Worm (Caenorhabditis elegans): ENCODE data around the gene Y55D5A.4.

Gene Y55D5A.4

DNA sequence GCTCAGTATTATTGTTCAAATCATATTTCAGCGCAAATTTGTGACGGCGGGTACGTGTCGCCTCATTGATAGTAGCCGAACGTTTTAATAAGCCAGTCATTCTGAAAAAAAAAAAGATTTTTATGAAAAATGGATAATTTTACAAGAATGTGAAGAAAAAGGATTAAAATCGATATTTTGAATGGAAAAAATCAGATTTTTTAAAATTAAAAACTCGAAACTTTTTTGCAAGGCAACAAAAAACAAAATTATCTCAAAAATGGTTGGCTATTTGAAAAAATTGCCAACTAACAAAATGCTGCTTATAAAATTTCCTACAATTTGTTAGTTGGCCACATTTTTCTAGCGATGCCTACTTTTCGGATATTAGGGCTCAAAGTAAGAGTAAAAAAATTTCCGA lies at the start of gene Y55D5A.4:
Gene Y55D5A.4, minus strand, starts transcription at position 101 of the 400 bp plus-strand sequence.
- TF ChIP-seq hlh-4 (tag; optimal IDR thresholded peaks at IDR 0.05): no peak
- no peak for TF ChIP-seq nhr-237 (tag; optimal IDR thresholded peaks at IDR 0.05)
- no peak for TF ChIP-seq lin-13 (GFP tag; optimal IDR thresholded peaks at IDR 0.05)
- no peak for TF ChIP-seq pqm-1 (tag; optimal IDR thresholded peaks at IDR 0.05)
- TF ChIP-seq tbx-2 (tag; optimal IDR thresholded peaks at IDR 0.05): no peak
- no peak for TF ChIP-seq Y116A8C.19 (tag; optimal IDR thresholded peaks at IDR 0.05; ENCODE audit: borderline replicate concordance)
- no peak for TF ChIP-seq dsc-1 (tag; optimal IDR thresholded peaks at IDR 0.05)
- TF ChIP-seq unc-86 (tag; optimal IDR thresholded peaks at IDR 0.05): no peak

DNA sequence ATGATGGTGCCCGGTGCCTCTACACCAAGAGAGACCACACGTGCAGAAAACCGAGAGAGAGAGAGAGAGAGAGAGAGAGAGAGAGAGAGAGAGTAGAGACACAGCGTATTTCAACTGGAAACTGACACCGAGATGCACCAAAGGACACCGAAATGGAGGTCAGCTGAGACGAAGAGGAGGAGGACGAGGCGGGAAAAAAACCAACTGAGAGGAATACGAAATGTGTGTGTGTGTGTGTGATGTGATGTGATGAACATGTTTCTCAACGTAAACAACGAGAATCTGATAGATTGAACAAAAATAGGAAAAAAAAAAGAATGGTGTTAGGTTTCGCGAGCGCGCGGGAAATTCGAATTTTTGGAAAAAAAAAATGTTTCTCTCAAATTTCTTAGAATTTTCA lies 47.5 kb upstream of the Y55D5A.4 start:
- TF ChIP-seq mdl-1 (tag; optimal IDR thresholded peaks at IDR 0.05) (peak; percentile 4 to 91), lin-15B (tag; optimal IDR thresholded peaks at IDR 0.05) (peak; percentile 20), nhr-28 (tag; optimal IDR thresholded peaks at IDR 0.05) (no peak), aly-2 (tag; optimal IDR thresholded peaks at IDR 0.05) (no peak), ceh-63 (GFP tag; optimal IDR thresholded peaks at IDR 0.05) (no peak), efl-3 (GFP tag; optimal IDR thresholded peaks at IDR 0.05) (no peak), fkh-8 (tag; optimal IDR thresholded peaks at IDR 0.05) (peak; percentile 29), nhr-90 (tag; optimal IDR thresholded peaks at IDR 0.05; ENCODE audit: poor library complexity) (peak; percentile 39), lin-13 (GFP tag; optimal IDR thresholded peaks at IDR 0.05) (peak; percentile 40), rnt-1 (tag; optimal IDR thresholded peaks at IDR 0.05) (no peak), isw-1 (GFP tag; IDR thresholded peaks at IDR 0.05) (no peak), mab-9 (GFP tag; IDR thresholded peaks at IDR 0.05) (peak; percentile 7; the same call in 1 of the 2 replicates), unc-30 (tag; optimal IDR thresholded peaks at IDR 0.05) (no peak), nhr-47 (tag; optimal IDR thresholded peaks at IDR 0.05) (peak; percentile 62), fkh-4 (tag; optimal IDR thresholded peaks at IDR 0.05; ENCODE audit: borderline replicate concordance) (no peak), jun-1 (tag; optimal IDR thresholded peaks at IDR 0.05) (no peak), nhr-19 (GFP tag; conservative IDR thresholded peaks at IDR 0.05) (peak; percentile 59), dsc-1 (tag; optimal IDR thresholded peaks at IDR 0.05) (no peak), unc-98 (GFP tag; IDR thresholded peaks at IDR 0.05) (no peak), unc-62 (GFP tag; optimal IDR thresholded peaks at IDR 0.05) (no peak), unc-130 (tag; optimal IDR thresholded peaks at IDR 0.05) (no peak), sup-37 (GFP tag; optimal IDR thresholded peaks at IDR 0.05) (no peak), aha-1 (tag; optimal IDR thresholded peaks at IDR 0.05) (no peak), lin-35 (GFP tag; optimal IDR thresholded peaks at IDR 0.05) (peak; percentile 74 to 81), swsn-7 (tag; optimal IDR thresholded peaks at IDR 0.05) (peak; percentile 46), ama-1 (optimal IDR thresholded peaks at IDR 0.05) (no peak), ces-1 (GFP tag; optimal IDR thresholded peaks at IDR 0.05) (no peak), nhr-20 (tag; optimal IDR thresholded peaks at IDR 0.05) (peak; percentile 73), dpl-1 (GFP tag; optimal IDR thresholded peaks at IDR 0.05) (peak; percentile 60 to 73 (median 62)), fkh-10 (GFP tag; optimal IDR thresholded peaks at IDR 0.05) (no peak), irx-1 (tag; optimal IDR thresholded peaks at IDR 0.05) (peak; percentile 44), pax-3 (tag; optimal IDR thresholded peaks at IDR 0.05) (peak; percentile 26), nhr-84 (tag; optimal IDR thresholded peaks at IDR 0.05) (no peak), nhr-76 (tag; optimal IDR thresholded peaks at IDR 0.05) (no peak), ceh-82 (tag; optimal IDR thresholded peaks at IDR 0.05) (peak in 2 of 3 experiments; percentile 25 to 61), sptf-1 (tag; optimal IDR thresholded peaks at IDR 0.05) (no peak), ztf-11 (tag; optimal IDR thresholded peaks at IDR 0.05) (peak in 1 of 2 experiments; percentile 15), ceh-8 (GFP tag; optimal IDR thresholded peaks at IDR 0.05) (no peak), grh-1 (GFP tag; IDR thresholded peaks at IDR 0.05) (0 out of 2 replicates have a peak, but pooled peaks have one; percentile 27), ceh-90 (tag; optimal IDR thresholded peaks at IDR 0.05) (no peak), ceh-88 (GFP tag; IDR thresholded peaks at IDR 0.05) (no peak; the same call in 1 of the 2 replicates), alr-1 (tag; optimal IDR thresholded peaks at IDR 0.05; ENCODE audit: borderline replicate concordance) (no peak), C34B4.2 (tag; optimal IDR thresholded peaks at IDR 0.05) (no peak), sox-4 (tag; optimal IDR thresholded peaks at IDR 0.05) (no peak), lsy-2 (tag; optimal IDR thresholded peaks at IDR 0.05) (peak; percentile 53 to 74)

Measured in whole organism, L1 larva.